Fruit fly (Drosophila melanogaster): ENCODE results near the gene InR.
A peak's percentile ranks its signal among the peaks of the same experiment; 100 is the strongest.

- no peak for TF ChIP-seq Lpt (GFP tag; optimal IDR thresholded peaks at IDR 0.05)
- TF ChIP-seq fd59A (GFP tag; optimal IDR thresholded peaks at IDR 0.05): peak; percentile 10
- TF ChIP-seq CG6854 (GFP tag; optimal IDR thresholded peaks at IDR 0.05): no peak
- no peak for TF ChIP-seq CG34406 (GFP tag; optimal IDR thresholded peaks at IDR 0.05)
- TF ChIP-seq Blimp-1 (GFP tag; optimal IDR thresholded peaks at IDR 0.05): no peak
- TF ChIP-seq achi (GFP tag; optimal IDR thresholded peaks at IDR 0.05): peak; percentile 28
- peak; percentile 35 for TF ChIP-seq Hr39 (GFP tag; optimal IDR thresholded peaks at IDR 0.05)
- TF ChIP-seq lz (GFP tag; optimal IDR thresholded peaks at IDR 0.05): peak; percentile 21
- TF ChIP-seq dsx (GFP tag; optimal IDR thresholded peaks at IDR 0.05; ENCODE audit: poor library complexity, severe bottlenecking): no peak
- TF ChIP-seq CG6163 (GFP tag; IDR thresholded peaks at IDR 0.05): no peak
- peak; percentile 24 for TF ChIP-seq net (GFP tag; optimal IDR thresholded peaks at IDR 0.05)
- peak; percentile 45 to 50 for TF ChIP-seq ss (GFP tag; optimal IDR thresholded peaks at IDR 0.05)
- TF ChIP-seq topi (GFP tag; optimal IDR thresholded peaks at IDR 0.05): peak; percentile 40
Observed at dm6 chr3R:21643197-21643596, 24.1 kb upstream of the InR start.

Measured in whole organism, prepupa.